Fruit fly (Drosophila melanogaster) whole organism, embryonic: ENCODE measurements around the gene CG6766.
A peak's percentile ranks its signal among the peaks of the same experiment; 100 is the strongest.

Experiments
- Asciz ChIP-seq: fragments of 200-800 bp; sonication (Bioruptor generic); optimal IDR thresholded peaks from 2 replicates; lab custom pipeline; 2017; ENCODE audit warnings: missing biosample characterization, mild to moderate bottlenecking, missing genetic modification characterization, missing genetic modification reagents
- CG10431 ChIP-seq: fragments of 200-800 bp; sonication (Bioruptor generic); optimal IDR thresholded peaks from 3 replicates; lab custom pipeline; 2018; ENCODE audit warnings: missing biosample characterization, mild to moderate bottlenecking, missing genetic modification characterization
- CG10543 ChIP-seq: fragments of 200-800 bp; sonication (Bioruptor generic); optimal IDR thresholded peaks from 3 replicates; lab custom pipeline; 2017; ENCODE audit warnings: missing biosample characterization, mild to moderate bottlenecking, missing genetic modification characterization, moderate library complexity
- CG10959 ChIP-seq: fragments of 200-800 bp; sonication (Bioruptor generic); IDR thresholded peaks from 2 replicates; pipeline ENCODE4 v1.3.6; 2022; ENCODE audit warnings: missing biosample characterization, missing genetic modification characterization
- CG11398 ChIP-seq: fragments of 200-800 bp; sonication (Bioruptor generic); optimal IDR thresholded peaks from 2 replicates; lab custom pipeline; 2016; ENCODE audit warnings: missing biosample characterization, missing genetic modification characterization
- CG11695 ChIP-seq: fragments of 200-800 bp; sonication (Bioruptor generic); IDR thresholded peaks from 3 replicates; pipeline ENCODE4 v1.3.6; 2022; ENCODE audit warnings: missing biosample characterization, missing genetic modification characterization
- CG12155 ChIP-seq: fragments of 200-800 bp; sonication (Bioruptor generic); optimal IDR thresholded peaks from 3 replicates; lab custom pipeline; 2016; ENCODE audit warnings: missing biosample characterization, missing genetic modification characterization
- CG12299 ChIP-seq: fragments of 200-800 bp; sonication (Bioruptor generic); optimal IDR thresholded peaks from 2 replicates; lab custom pipeline; 2018; ENCODE audit warnings: missing biosample characterization, mild to moderate bottlenecking, missing genetic modification characterization
- CG13894 ChIP-seq: fragments of 200-800 bp; sonication (Bioruptor generic); optimal IDR thresholded peaks from 3 replicates; lab custom pipeline; 2018; ENCODE audit warnings: missing biosample characterization, mild to moderate bottlenecking, missing genetic modification characterization, moderate library complexity
- CG15011 ChIP-seq: fragments of 200-800 bp; sonication (Bioruptor generic); optimal IDR thresholded peaks from 3 replicates; lab custom pipeline; 2018; ENCODE audit warnings: missing biosample characterization, mild to moderate bottlenecking, missing genetic modification characterization
- CG16779 ChIP-seq: fragments of 200-800 bp; sonication (Bioruptor generic); IDR thresholded peaks from 2 replicates; pipeline ENCODE4 v1.3.6; 2022; ENCODE audit warnings: missing biosample characterization, missing genetic modification characterization
- CG16815 ChIP-seq: fragments of 200-800 bp; sonication (Bioruptor generic); optimal IDR thresholded peaks from 3 replicates; lab custom pipeline; 2017; ENCODE audit warnings: missing biosample characterization, mild to moderate bottlenecking, missing genetic modification characterization
- CG17912 ChIP-seq: fragments of 200-800 bp; sonication (Bioruptor generic); optimal IDR thresholded peaks from 2 replicates; lab custom pipeline; 2018; ENCODE audit warnings: missing biosample characterization, mild to moderate bottlenecking, missing genetic modification characterization
- CG18476 ChIP-seq: fragments of 200-800 bp; sonication (Bioruptor generic); optimal IDR thresholded peaks from 2 replicates; lab custom pipeline; 2016; ENCODE audit warnings: missing biosample characterization, mild to moderate bottlenecking, missing genetic modification characterization
- CG18764 ChIP-seq: fragments of 200-800 bp; sonication (Bioruptor generic); optimal IDR thresholded peaks from 3 replicates; lab custom pipeline; 2016; ENCODE audit warnings: missing biosample characterization, missing genetic modification characterization
- CG3407 ChIP-seq: fragments of 200-800 bp; sonication (Bioruptor generic); optimal IDR thresholded peaks from 2 replicates; lab custom pipeline; 2018; ENCODE audit warnings: missing biosample characterization, mild to moderate bottlenecking, missing genetic modification characterization
- CG5953 ChIP-seq: fragments of 200-800 bp; sonication (Bioruptor generic); IDR thresholded peaks from 2 replicates; pipeline ENCODE4 v1.3.6; 2022; ENCODE audit warnings: missing biosample characterization, missing genetic modification characterization
- CG6254 ChIP-seq: fragments of 200-800 bp; sonication (Bioruptor generic); optimal IDR thresholded peaks from 3 replicates; lab custom pipeline; 2017; ENCODE audit warnings: mild to moderate bottlenecking, missing biosample characterization, missing genetic modification reagents, missing genetic modification characterization
- CG7839 ChIP-seq: fragments of 200-800 bp; sonication (Bioruptor generic); optimal IDR thresholded peaks from 3 replicates; lab custom pipeline; 2018; ENCODE audit warnings: missing biosample characterization, mild to moderate bottlenecking, missing genetic modification characterization, moderate library complexity
- CG7963 ChIP-seq: fragments of 200-800 bp; sonication (Bioruptor generic); IDR thresholded peaks from 3 replicates; pipeline ENCODE4 v1.3.6; 2022; ENCODE audit warnings: missing biosample characterization, missing genetic modification characterization; ENCODE audit not compliant: partially characterized antibody
- CG8281 ChIP-seq: fragments of 200-800 bp; sonication (Bioruptor generic); optimal IDR thresholded peaks from 2 replicates; lab custom pipeline; 2018; ENCODE audit warnings: missing biosample characterization, mild to moderate bottlenecking, missing genetic modification characterization, moderate library complexity
- CG9797 ChIP-seq: fragments of 200-800 bp; sonication (Bioruptor generic); optimal IDR thresholded peaks from 3 replicates; lab custom pipeline; 2018; ENCODE audit warnings: missing biosample characterization, mild to moderate bottlenecking, missing genetic modification characterization
- Fer1 ChIP-seq: fragments of 200-800 bp; sonication (Bioruptor generic); optimal IDR thresholded peaks from 2 replicates; lab custom pipeline; 2017; ENCODE audit warnings: missing biosample characterization, mild to moderate bottlenecking, missing genetic modification characterization
- Lim3 ChIP-seq: fragments of 200-800 bp; sonication (Bioruptor generic); IDR thresholded peaks from 2 replicates; pipeline ENCODE4 v1.3.6; 2022; ENCODE audit warnings: missing biosample characterization, missing genetic modification characterization
- Myb ChIP-seq: fragments of 200-800 bp; sonication (Bioruptor generic); optimal IDR thresholded peaks from 2 replicates; lab custom pipeline; 2016; ENCODE audit warnings: missing biosample characterization, missing genetic modification characterization
- NK7.1 ChIP-seq: fragments of 200-800 bp; sonication (Bioruptor generic); optimal IDR thresholded peaks from 3 replicates; lab custom pipeline; 2016; ENCODE audit warnings: missing biosample characterization, missing genetic modification characterization
- Poxn ChIP-seq: fragments of 200-800 bp; sonication (Bioruptor generic); IDR thresholded peaks from 2 replicates; pipeline ENCODE4 v1.3.6; 2022; ENCODE audit warnings: missing biosample characterization, missing genetic modification characterization
- Side ChIP-seq: fragments of 200-800 bp; sonication (Bioruptor generic); optimal IDR thresholded peaks from 2 replicates; lab custom pipeline; 2016; ENCODE audit warnings: missing biosample characterization, missing genetic modification characterization
- Six4 ChIP-seq: fragments of 200-800 bp; sonication (Bioruptor generic); optimal IDR thresholded peaks from 2 replicates; lab custom pipeline; 2016; ENCODE audit warnings: missing biosample characterization, missing genetic modification characterization
- Xbp1 ChIP-seq: fragments of 200-800 bp; sonication (Bioruptor generic); optimal IDR thresholded peaks from 3 replicates; lab custom pipeline; 2016; ENCODE audit warnings: missing biosample characterization, mild to moderate bottlenecking, missing genetic modification characterization
- abd-A ChIP-seq: fragments of 200-800 bp; sonication (Bioruptor generic); optimal IDR thresholded peaks from 3 replicates; lab custom pipeline; 2019; ENCODE audit warnings: missing biosample characterization, mild to moderate bottlenecking, missing genetic modification characterization, moderate library complexity
- bab2 ChIP-seq: fragments of 200-800 bp; sonication (Bioruptor generic); optimal IDR thresholded peaks from 2 replicates; lab custom pipeline; 2016; ENCODE audit warnings: missing biosample characterization, missing genetic modification characterization
- cas ChIP-seq: fragments of 200-800 bp; sonication (Bioruptor generic); IDR thresholded peaks from 2 replicates; pipeline ENCODE4 v1.3.6; 2022; ENCODE audit warnings: missing biosample characterization, missing genetic modification characterization
- cwo ChIP-seq: fragments of 200-800 bp; sonication (Bioruptor generic); optimal IDR thresholded peaks from 3 replicates; lab custom pipeline; 2017; ENCODE audit warnings: missing biosample characterization, missing genetic modification characterization, mild to moderate bottlenecking, moderate library complexity, missing genetic modification reagents
- dan ChIP-seq: fragments of 200-800 bp; sonication (Bioruptor generic); IDR thresholded peaks from 2 replicates; pipeline ENCODE4 v1.3.6; 2022; ENCODE audit warnings: missing biosample characterization, missing genetic modification characterization
- dysf ChIP-seq: fragments of 200-800 bp; sonication (Bioruptor generic); IDR thresholded peaks from 3 replicates; pipeline ENCODE4 v1.3.6; 2022; ENCODE audit warnings: missing biosample characterization, missing genetic modification characterization
- esg ChIP-seq: fragments of 200-800 bp; sonication (Bioruptor generic); conservative IDR thresholded peaks from 2 replicates; pipeline ENCODE4 v1.3.6; 2022; ENCODE audit warnings: missing biosample characterization, missing genetic modification characterization
- h ChIP-seq: fragments of >200 bp; optimal IDR thresholded peaks from 2 replicates; lab custom pipeline; 2017
- mirr ChIP-seq: fragments of 200-800 bp; sonication (Bioruptor generic); optimal IDR thresholded peaks from 3 replicates; lab custom pipeline; 2018; ENCODE audit warnings: missing biosample characterization, mild to moderate bottlenecking, missing genetic modification characterization
- nau ChIP-seq: fragments of 200-800 bp; sonication (Bioruptor generic); optimal IDR thresholded peaks from 3 replicates; lab custom pipeline; 2017; ENCODE audit warnings: missing biosample characterization, mild to moderate bottlenecking, missing genetic modification characterization, missing genetic modification reagents
- repo ChIP-seq: fragments of 200-800 bp; sonication (Bioruptor generic); optimal IDR thresholded peaks from 2 replicates; lab custom pipeline; 2016; ENCODE audit warnings: missing biosample characterization, missing genetic modification characterization
- sens ChIP-seq: fragments of 200-800 bp; sonication (Bioruptor generic); peaks from one replicate; lab custom pipeline; 2016; ENCODE audit warnings: missing biosample characterization, missing genetic modification characterization
- slp2 ChIP-seq: fragments of 200-800 bp; sonication (Bioruptor generic); optimal IDR thresholded peaks from 2 replicates; lab custom pipeline; 2016; ENCODE audit warnings: missing biosample characterization, missing genetic modification characterization
- sna ChIP-seq: fragments of 200-800 bp; sonication (Bioruptor generic); IDR thresholded peaks from 2 replicates; pipeline ENCODE4 v1.3.6; 2022; ENCODE audit warnings: missing biosample characterization, missing genetic modification characterization; ENCODE audit not compliant: partially characterized antibody
- sob ChIP-seq: fragments of 200-800 bp; sonication (Bioruptor generic); IDR thresholded peaks from 2 replicates; pipeline ENCODE4 v1.3.6; 2022; ENCODE audit warnings: missing biosample characterization, missing genetic modification characterization
- ssp ChIP-seq: fragments of 200-800 bp; sonication (Bioruptor generic); IDR thresholded peaks from 2 replicates; pipeline ENCODE4 v1.3.6; 2022; ENCODE audit warnings: missing biosample characterization, missing genetic modification characterization
- stwl ChIP-seq: fragments of 200-800 bp; sonication (Bioruptor generic); optimal IDR thresholded peaks from 3 replicates; lab custom pipeline; 2018; ENCODE audit warnings: missing biosample characterization, mild to moderate bottlenecking, missing genetic modification characterization, moderate library complexity
- trem ChIP-seq: fragments of 200-800 bp; optimal IDR thresholded peaks from 3 replicates; lab custom pipeline; 2019; ENCODE audit warnings: missing biosample characterization, mild to moderate bottlenecking, missing genetic modification characterization, moderate library complexity
- trh ChIP-seq: fragments of 200-800 bp; sonication (Bioruptor generic); optimal IDR thresholded peaks from 2 replicates; lab custom pipeline; 2016; ENCODE audit warnings: missing biosample characterization, missing genetic modification characterization
- tx ChIP-seq: fragments of 200-800 bp; sonication (Bioruptor generic); optimal IDR thresholded peaks from 2 replicates; lab custom pipeline; 2016; ENCODE audit warnings: missing biosample characterization, missing genetic modification characterization

Gene CG6766

dm6 chr2L:12006397-12007330 lies 33.8 kb downstream of the CG6766 start (continued):
- peak; percentile 89 for TF ChIP-seq CG12299 (tag; lab: Kevin White, UChicago)
- TF ChIP-seq dan: no peak
- peak; percentile 97 for TF ChIP-seq mirr (GFP tag; lab: Kevin White, UChicago)
- TF ChIP-seq CG16779 (GFP tag; lab: Robert Waterston, UW): no peak
- TF ChIP-seq Six4 (GFP tag; lab: Kevin White, UChicago): peak; percentile 91
- peak; percentile 86 for TF ChIP-seq cwo (GFP tag; lab: Kevin White, UChicago)
- no peak for TF ChIP-seq CG11695
- no peak for TF ChIP-seq CG7963 (GFP tag; lab: Robert Waterston, UW)
- TF ChIP-seq trem (tag; lab: Kevin White, UChicago): peak; percentile 93
- TF ChIP-seq CG10959 (GFP tag; lab: Robert Waterston, UW): no peak
- TF ChIP-seq stwl (tag; lab: Kevin White, UChicago): no peak
- TF ChIP-seq CG17912: no peak
- TF ChIP-seq bab2: peak; percentile 53
- TF ChIP-seq Side: peak; percentile 34
- TF ChIP-seq NK7.1 (GFP tag; lab: Kevin White, UChicago): peak; percentile 18
- no peak for TF ChIP-seq cas (GFP tag; lab: Robert Waterston, UW)
- no peak for TF ChIP-seq CG11398 (GFP tag; lab: Kevin White, UChicago)
- no peak for TF ChIP-seq Lim3 (GFP tag; lab: Robert Waterston, UW)
- peak; percentile 70 for TF ChIP-seq slp2 (GFP tag; lab: Kevin White, UChicago)
- peak; percentile 88 for TF ChIP-seq trh
- TF ChIP-seq CG5953: no peak
- TF ChIP-seq CG3407 (GFP tag; lab: Kevin White, UChicago): peak; percentile 86
- peak; percentile 55 for TF ChIP-seq tx
- no peak for TF ChIP-seq sob (GFP tag; lab: Robert Waterston, UW)
- peak; percentile 31 for TF ChIP-seq CG10543
- peak; percentile 37 for TF ChIP-seq Myb (GFP tag; lab: Kevin White, UChicago)
- TF ChIP-seq esg (GFP tag; lab: Robert Waterston, UW): no peak
- peak; percentile 74 for TF ChIP-seq CG18764 (GFP tag; lab: Kevin White, UChicago)
- TF ChIP-seq CG18476 (GFP tag; lab: Kevin White, UChicago): peak; percentile 81
- peak; percentile 97 for TF ChIP-seq Fer1 (GFP tag; lab: Kevin White, UChicago)
- no peak for TF ChIP-seq abd-A (tag; lab: Kevin White, UChicago)
- peak; percentile 98 for TF ChIP-seq CG7839
- TF ChIP-seq sna (GFP tag; lab: Robert Waterston, UW): no peak
- TF ChIP-seq CG8281 (tag; lab: Kevin White, UChicago): peak; percentile 82
- peak; percentile 45 for TF ChIP-seq CG13894
- no peak for TF ChIP-seq dysf
- TF ChIP-seq h (lab: Kevin White, UChicago): no peak
- peak; percentile 50 for TF ChIP-seq nau (GFP tag; lab: Kevin White, UChicago)
- peak; percentile 94 for TF ChIP-seq CG16815 (GFP tag; lab: Kevin White, UChicago)
- TF ChIP-seq CG6254 (GFP tag; lab: Kevin White, UChicago): peak; percentile 81
- TF ChIP-seq Poxn (GFP tag; lab: Robert Waterston, UW): no peak
- TF ChIP-seq Asciz: peak; percentile 93
- TF ChIP-seq ssp (GFP tag; lab: Robert Waterston, UW): no peak
- TF ChIP-seq CG9797 (GFP tag; lab: Kevin White, UChicago): peak; percentile 20
- TF ChIP-seq CG10431 (GFP tag; lab: Kevin White, UChicago): peak; percentile 88
- TF ChIP-seq repo (GFP tag; lab: Kevin White, UChicago): peak; percentile 15
- TF ChIP-seq CG15011 (GFP tag; lab: Kevin White, UChicago): peak; percentile 90
- peak; percentile 92 for TF ChIP-seq sens
- TF ChIP-seq Xbp1 (GFP tag; lab: Kevin White, UChicago): peak; percentile 91
- peak; percentile 90 for TF ChIP-seq CG12155 (GFP tag; lab: Kevin White, UChicago)
